Fruit fly (Drosophila melanogaster) whole organism, embryonic: ENCODE measurements around the gene Ptp4E.

Experiments used
- Ada2b ChIP-seq: fragments of 200-800 bp; sonication (Bioruptor generic); IDR thresholded peaks from 2 replicates; pipeline ENCODE4 v1.3.6; 2022; ENCODE audit warnings: missing biosample characterization, missing genetic modification characterization
- Aef1 ChIP-seq: fragments of 200-800 bp; sonication (Bioruptor generic); IDR thresholded peaks from 3 replicates; pipeline ENCODE4 v1.3.6; 2022; ENCODE audit warnings: missing biosample characterization, missing genetic modification characterization
- CG10209 ChIP-seq: fragments of 200-800 bp; sonication (Bioruptor generic); optimal IDR thresholded peaks from 3 replicates; lab custom pipeline; 2017; ENCODE audit warnings: missing biosample characterization, mild to moderate bottlenecking, missing genetic modification characterization, missing genetic modification reagents
- CG13424 ChIP-seq: fragments of 200-800 bp; sonication (Bioruptor generic); optimal IDR thresholded peaks from 2 replicates; lab custom pipeline; 2019; ENCODE audit warnings: missing biosample characterization, mild to moderate bottlenecking, missing genetic modification characterization, moderate library complexity
- CG15479 ChIP-seq: fragments of 200-800 bp; sonication (Bioruptor generic); optimal IDR thresholded peaks from 3 replicates; lab custom pipeline; 2019; ENCODE audit warnings: missing biosample characterization, mild to moderate bottlenecking, missing genetic modification characterization, moderate library complexity
- CG32772 ChIP-seq: fragments of 200-800 bp; sonication (Bioruptor generic); IDR thresholded peaks from 2 replicates; pipeline ENCODE4 v1.3.6; 2022; ENCODE audit warnings: missing biosample characterization, missing genetic modification characterization
- CG4282 ChIP-seq: fragments of 200-800 bp; sonication (Bioruptor generic); optimal IDR thresholded peaks from 2 replicates; lab custom pipeline; 2016; ENCODE audit warnings: missing biosample characterization, missing genetic modification characterization
- CG4360 ChIP-seq: fragments of 200-800 bp; sonication (Bioruptor generic); IDR thresholded peaks from 2 replicates; pipeline ENCODE4 v1.3.6; 2022; ENCODE audit warnings: missing biosample characterization, missing genetic modification characterization
- CG4707 ChIP-seq: fragments of 200-800 bp; sonication (Bioruptor generic); optimal IDR thresholded peaks from 2 replicates; lab custom pipeline; 2018; ENCODE audit warnings: missing biosample characterization, mild to moderate bottlenecking, missing genetic modification characterization, moderate library complexity
- CG8924 ChIP-seq: fragments of 200-800 bp; optimal IDR thresholded peaks from 3 replicates; lab custom pipeline; 2019; ENCODE audit warnings: missing biosample characterization, mild to moderate bottlenecking, missing genetic modification characterization, moderate library complexity
- Doc2 ChIP-seq: fragments of 200-800 bp; sonication (Bioruptor generic); IDR thresholded peaks from 2 replicates; pipeline ENCODE4 v1.3.6; 2022; ENCODE audit warnings: missing biosample characterization, missing genetic modification characterization
- Doc3 ChIP-seq: fragments of 200-800 bp; sonication (Bioruptor generic); IDR thresholded peaks from 3 replicates; pipeline ENCODE4 v1.3.6; 2022; ENCODE audit warnings: missing biosample characterization, missing genetic modification characterization; ENCODE audit not compliant: partially characterized antibody
- Dref ChIP-seq: fragments of 200-800 bp; sonication (Bioruptor generic); IDR thresholded peaks from 2 replicates; pipeline ENCODE4 v1.3.6; 2022; ENCODE audit warnings: missing biosample characterization, missing genetic modification characterization
- Drgx ChIP-seq: fragments of 200-800 bp; sonication (Bioruptor generic); IDR thresholded peaks from 2 replicates; pipeline ENCODE4 v1.3.6; 2022; ENCODE audit warnings: missing biosample characterization, missing genetic modification characterization
- Gug ChIP-seq: fragments of 200-800 bp; sonication (Bioruptor generic); IDR thresholded peaks from 4 replicates; pipeline ENCODE4 v1.3.6; 2022; ENCODE audit warnings: missing biosample characterization, missing genetic modification characterization
- Hr3 ChIP-seq: fragments of 200-800 bp; sonication (Bioruptor generic); optimal IDR thresholded peaks from 3 replicates; lab custom pipeline; 2016; ENCODE audit warnings: missing biosample characterization, missing genetic modification characterization
- Max ChIP-seq: fragments of 200-800 bp; sonication (Bioruptor generic); optimal IDR thresholded peaks from 2 replicates; lab custom pipeline; 2016; ENCODE audit warnings: missing biosample characterization, mild to moderate bottlenecking, missing genetic modification characterization
- Med ChIP-seq: fragments of 200-800 bp; sonication (Bioruptor generic); peaks from one replicate; lab custom pipeline; 2016; ENCODE audit warnings: missing biosample characterization, missing genetic modification characterization, mild to moderate bottlenecking, inconsistent platforms, moderate library complexity
- NC2α ChIP-seq: fragments of 200-800 bp; sonication (Bioruptor generic); optimal IDR thresholded peaks from 2 replicates; lab custom pipeline; 2016; ENCODE audit warnings: missing biosample characterization, missing genetic modification characterization
- Pdp1 ChIP-seq, 2 experiments: fragments of 200-800 bp; sonication (Bioruptor generic); optimal IDR thresholded peaks; 3 replicates each; lab custom pipeline; 2016; ENCODE audit warnings: missing biosample characterization in 2 of 2, missing genetic modification characterization in 2 of 2, mild to moderate bottlenecking in 1 of 2, moderate library complexity in 1 of 2
- cad ChIP-seq: fragments of >200 bp; optimal IDR thresholded peaks from 2 replicates; lab custom pipeline; 2017; ENCODE audit warnings: missing biosample characterization, missing genetic modification characterization
- cg ChIP-seq: fragments of 200-800 bp; sonication (Bioruptor generic); optimal IDR thresholded peaks from 3 replicates; lab custom pipeline; 2019; ENCODE audit warnings: missing biosample characterization, mild to moderate bottlenecking, missing genetic modification characterization, moderate library complexity
- crc ChIP-seq: fragments of 200-800 bp; sonication (Bioruptor generic); optimal IDR thresholded peaks from 2 replicates; lab custom pipeline; 2016; ENCODE audit warnings: missing biosample characterization, missing genetic modification characterization
- danr ChIP-seq: fragments of 200-800 bp; sonication (Bioruptor generic); IDR thresholded peaks from 2 replicates; pipeline ENCODE4 v1.3.6; 2022; ENCODE audit warnings: missing biosample characterization, missing genetic modification characterization
- dmrt99B ChIP-seq: fragments of 200-800 bp; sonication (Bioruptor generic); optimal IDR thresholded peaks from 2 replicates; lab custom pipeline; 2018; ENCODE audit warnings: missing biosample characterization, mild to moderate bottlenecking, missing genetic modification characterization, moderate library complexity
- eve ChIP-seq, 2 experiments: fragments of >200 bp; optimal IDR thresholded peaks; 2 replicates each; lab custom pipeline; 2017; ENCODE audit warnings: missing biosample characterization in 2 of 2, missing genetic modification characterization in 2 of 2
- fd64A ChIP-seq: fragments of 200-800 bp; sonication (Bioruptor generic); optimal IDR thresholded peaks from 3 replicates; lab custom pipeline; 2018; ENCODE audit warnings: missing biosample characterization, mild to moderate bottlenecking, missing genetic modification characterization
- gcm ChIP-seq: fragments of 200-800 bp; sonication (Bioruptor generic); optimal IDR thresholded peaks from 2 replicates; lab custom pipeline; 2019; ENCODE audit warnings: missing biosample characterization, mild to moderate bottlenecking, missing genetic modification characterization, moderate library complexity
- grau ChIP-seq: fragments of 200-800 bp; optimal IDR thresholded peaks from 3 replicates; lab custom pipeline; 2019; ENCODE audit warnings: missing biosample characterization, mild to moderate bottlenecking, missing genetic modification characterization, moderate library complexity
- her ChIP-seq: fragments of 200-800 bp; sonication (Bioruptor generic); optimal IDR thresholded peaks from 2 replicates; lab custom pipeline; 2016; ENCODE audit warnings: missing biosample characterization, missing genetic modification characterization
- nau ChIP-seq: fragments of 200-800 bp; sonication (Bioruptor generic); optimal IDR thresholded peaks from 3 replicates; lab custom pipeline; 2017; ENCODE audit warnings: missing biosample characterization, mild to moderate bottlenecking, missing genetic modification characterization, missing genetic modification reagents
- nmo ChIP-seq: fragments of 200-800 bp; sonication (Bioruptor generic); optimal IDR thresholded peaks from 2 replicates; lab custom pipeline; 2018; ENCODE audit warnings: missing biosample characterization, mild to moderate bottlenecking, missing genetic modification characterization, moderate library complexity
- nom ChIP-seq: fragments of 200-800 bp; sonication (Bioruptor generic); optimal IDR thresholded peaks from 2 replicates; lab custom pipeline; 2017; ENCODE audit warnings: missing biosample characterization, missing genetic modification characterization, mild to moderate bottlenecking, moderate library complexity, missing genetic modification reagents
- ro ChIP-seq: fragments of 200-800 bp; sonication (Bioruptor generic); IDR thresholded peaks from 2 replicates; pipeline ENCODE4 v1.3.6; 2022; ENCODE audit warnings: missing biosample characterization, missing genetic modification characterization
- sqz ChIP-seq: fragments of 200-800 bp; sonication (Bioruptor generic); optimal IDR thresholded peaks from 3 replicates; lab custom pipeline; 2018; ENCODE audit warnings: missing biosample characterization, mild to moderate bottlenecking, missing genetic modification characterization
- twi ChIP-seq: fragments of 200-800 bp; optimal IDR thresholded peaks from 2 replicates; lab custom pipeline; 2019; ENCODE audit warnings: missing biosample characterization, mild to moderate bottlenecking, missing genetic modification characterization, moderate library complexity
- unpg ChIP-seq: fragments of 200-800 bp; sonication (Bioruptor generic); optimal IDR thresholded peaks from 3 replicates; lab custom pipeline; 2018; ENCODE audit warnings: missing biosample characterization, mild to moderate bottlenecking, missing genetic modification characterization, moderate library complexity
- zen ChIP-seq: fragments of 200-800 bp; sonication (Bioruptor generic); optimal IDR thresholded peaks from 3 replicates; lab custom pipeline; 2018; ENCODE audit warnings: missing biosample characterization, mild to moderate bottlenecking, missing genetic modification characterization, moderate library complexity
- zf30C ChIP-seq: fragments of 200-800 bp; sonication (Bioruptor generic); optimal IDR thresholded peaks from 3 replicates; lab custom pipeline; 2018; ENCODE audit warnings: missing biosample characterization, mild to moderate bottlenecking, missing genetic modification characterization

Gene Ptp4E

DNA sequence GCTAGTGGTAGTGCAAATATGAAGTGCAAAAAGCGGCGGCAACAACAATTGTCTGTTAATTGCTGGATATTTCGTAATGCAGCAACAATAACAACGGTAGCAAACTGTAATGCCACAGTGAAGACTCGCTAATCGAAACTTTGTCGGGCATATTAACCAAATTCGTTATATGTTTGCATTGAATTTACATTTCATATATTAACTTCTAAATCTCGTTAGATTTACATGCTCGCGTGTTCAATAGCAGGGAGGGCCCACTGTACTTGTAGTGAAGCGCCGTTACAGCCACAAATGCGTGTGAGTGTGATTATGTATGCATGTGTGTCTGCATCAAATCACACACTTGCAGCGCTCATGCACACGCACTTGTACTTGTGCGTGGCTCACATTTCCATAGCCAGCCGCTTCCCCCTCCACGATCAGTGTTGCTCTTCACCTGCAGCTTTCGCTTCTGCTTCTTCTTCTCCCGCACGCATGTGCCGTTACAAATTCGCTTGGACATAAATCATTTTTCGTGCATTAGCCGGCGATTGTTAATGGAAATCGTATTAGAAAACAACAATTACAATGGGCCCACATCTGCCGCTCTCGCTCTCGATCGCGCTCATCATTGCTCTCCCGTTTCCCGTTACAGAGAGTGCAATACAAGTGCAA is 987 bp downstream of the Ptp4E start (continued):
- TF ChIP-seq Max (GFP tag; lab: Kevin White, UChicago) (peak; percentile 90), unpg (peak; percentile 96), nau (GFP tag; lab: Kevin White, UChicago) (peak; percentile 88), danr (peak; percentile 91), fd64A (peak; percentile 93), Ada2b (GFP tag; lab: Robert Waterston, UW) (peak; percentile 96), CG13424 (tag; lab: Kevin White, UChicago) (peak; percentile 97), Pdp1 (GFP tag; optimal IDR thresholded peaks at IDR 0.05; lab: Kevin White, UChicago) (peak; percentile 93 to 95), Doc2 (GFP tag; lab: Robert Waterston, UW) (peak; percentile 79), Gug (GFP tag; lab: Robert Waterston, UW) (peak; percentile 97), Dref (GFP tag; lab: Robert Waterston, UW) (no peak), twi (peak; percentile 90), nmo (peak; percentile 95), CG4707 (GFP tag; lab: Kevin White, UChicago) (peak; percentile 93), Doc3 (GFP tag; lab: Robert Waterston, UW) (no peak), CG10209 (GFP tag; lab: Kevin White, UChicago) (peak; percentile 91), NC2α (GFP tag; lab: Kevin White, UChicago) (peak; percentile 91), zf30C (GFP tag; lab: Kevin White, UChicago) (peak; percentile 35)

DNA sequence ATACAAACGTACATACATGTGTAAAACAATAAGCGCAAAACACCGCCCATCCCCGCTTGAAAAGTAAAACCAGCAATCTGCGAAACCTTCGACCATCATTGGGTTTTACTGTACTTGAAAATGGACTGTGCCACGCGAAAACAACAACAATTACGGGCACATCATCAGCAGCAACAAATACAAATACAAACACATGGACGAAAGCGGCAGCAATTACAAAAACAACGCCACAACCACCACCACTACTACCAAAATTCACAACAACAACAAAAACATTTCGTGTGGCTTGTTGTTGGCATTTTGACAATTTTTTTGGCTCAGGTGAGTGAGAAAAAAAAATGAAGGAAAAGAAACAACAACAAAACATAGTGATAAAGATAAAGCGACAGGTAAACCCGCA is 1.6 kb downstream of the Ptp4E start:
- TF ChIP-seq eve (GFP tag; optimal IDR thresholded peaks at IDR 0.05; lab: Kevin White, UChicago) (peak in 1 of 2 experiments; percentile 65), CG4360 (GFP tag; lab: Robert Waterston, UW) (peak; percentile 98), sqz (GFP tag; lab: Kevin White, UChicago) (peak; percentile 86), CG8924 (tag; lab: Kevin White, UChicago) (peak; percentile 24), Aef1 (GFP tag; lab: Robert Waterston, UW) (peak; percentile 44; the same call in 2 of the 3 replicates), zen (tag; lab: Kevin White, UChicago) (peak; percentile 20), Med (GFP tag; lab: Kevin White, UChicago) (peak; percentile 53), cad (GFP tag; lab: Kevin White, UChicago) (no peak), CG15479 (peak; percentile 45), cg (GFP tag; lab: Kevin White, UChicago) (peak; percentile 52), CG32772 (GFP tag; lab: Robert Waterston, UW) (peak; percentile 55; the same call in 1 of the 2 replicates), gcm (GFP tag; lab: Kevin White, UChicago) (no peak), crc (GFP tag; lab: Kevin White, UChicago) (no peak), CG4282 (GFP tag; lab: Kevin White, UChicago) (no peak), Hr3 (no peak), ro (GFP tag; lab: Robert Waterston, UW) (no peak), Drgx (GFP tag; lab: Robert Waterston, UW) (0 out of 2 replicates have a peak, but pooled peaks have one; percentile 10), grau (tag; lab: Kevin White, UChicago) (peak; percentile 88), dmrt99B (tag; lab: Kevin White, UChicago) (no peak)

DNA sequence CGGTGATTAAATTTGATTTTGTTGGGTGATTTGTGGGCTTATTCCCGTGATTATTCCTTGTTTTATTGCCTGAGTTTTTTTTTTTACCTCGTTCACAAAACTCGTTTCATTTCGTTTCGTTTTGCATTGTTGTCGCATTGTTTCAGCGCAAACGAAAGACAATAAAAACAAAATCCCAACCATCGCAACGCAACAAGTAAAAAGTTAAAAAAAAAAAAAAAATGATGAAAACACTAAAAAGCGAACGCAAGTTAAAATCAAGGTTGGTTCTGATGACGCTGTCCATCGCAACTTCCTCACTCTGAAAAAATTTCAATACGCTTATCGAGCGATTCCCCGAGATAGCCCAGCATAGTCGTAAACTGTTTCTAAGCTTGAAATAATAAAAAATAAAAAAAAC is 2.6 kb downstream of the Ptp4E start:
- no peak for TF ChIP-seq her (GFP tag; lab: Kevin White, UChicago)
- peak; percentile 36 for TF ChIP-seq nom (GFP tag; lab: Kevin White, UChicago)
